Fruit fly (Drosophila melanogaster) whole organism, prepupa: ENCODE data around the gene AOX3.

ENCODE experiments used
- Blimp-1 ChIP-seq: fragments of 200-800 bp; sonication (Bioruptor generic); optimal IDR thresholded peaks from 3 replicates; lab custom pipeline; 2017; ENCODE audit warnings: missing biosample characterization, missing genetic modification characterization, mild to moderate bottlenecking, moderate library complexity, missing genetic modification reagents
- CG10631 ChIP-seq: fragments of 200-800 bp; sonication (Bioruptor generic); optimal IDR thresholded peaks from 2 replicates; lab custom pipeline; 2016; ENCODE audit warnings: missing biosample characterization, missing genetic modification characterization
- CG10669 ChIP-seq: fragments of 200-800 bp; sonication (Bioruptor generic); optimal IDR thresholded peaks from 3 replicates; lab custom pipeline; 2018; ENCODE audit warnings: missing biosample characterization, mild to moderate bottlenecking, missing genetic modification characterization, moderate library complexity
- CG11294 ChIP-seq: fragments of 200-800 bp; sonication (Bioruptor generic); IDR thresholded peaks from 2 replicates; pipeline ENCODE4 v1.3.6; 2022; ENCODE audit warnings: missing biosample characterization, missing genetic modification characterization
- CG11762 ChIP-seq: fragments of 200-800 bp; sonication (Bioruptor generic); optimal IDR thresholded peaks from 3 replicates; lab custom pipeline; 2016; ENCODE audit warnings: missing biosample characterization, missing genetic modification characterization; ENCODE audit not compliant: insufficient read depth
- CG11902 ChIP-seq: fragments of 200-800 bp; sonication (Bioruptor generic); optimal IDR thresholded peaks from 3 replicates; lab custom pipeline; 2016; ENCODE audit warnings: missing biosample characterization, missing genetic modification characterization
- CG1621 ChIP-seq: fragments of 200-800 bp; sonication (Bioruptor generic); optimal IDR thresholded peaks from 3 replicates; lab custom pipeline; 2018; ENCODE audit warnings: missing biosample characterization, mild to moderate bottlenecking, missing genetic modification characterization
- CG31627 ChIP-seq: fragments of 200-800 bp; sonication (Bioruptor generic); optimal IDR thresholded peaks from 3 replicates; lab custom pipeline; 2016; ENCODE audit warnings: missing biosample characterization, missing genetic modification characterization
- CG32006 ChIP-seq: fragments of 200-800 bp; sonication (Bioruptor generic); optimal IDR thresholded peaks from 3 replicates; lab custom pipeline; 2017; ENCODE audit warnings: missing biosample characterization, mild to moderate bottlenecking, missing genetic modification characterization
- CG34406 ChIP-seq: fragments of 200-800 bp; sonication (Bioruptor generic); optimal IDR thresholded peaks from 3 replicates; lab custom pipeline; 2016; ENCODE audit warnings: missing biosample characterization, missing genetic modification characterization
- CG4318 ChIP-seq: fragments of 200-800 bp; sonication (Bioruptor generic); optimal IDR thresholded peaks from 3 replicates; lab custom pipeline; 2017; ENCODE audit warnings: missing biosample characterization, mild to moderate bottlenecking, missing genetic modification characterization
- CG6163 ChIP-seq: fragments of 200-800 bp; sonication (Bioruptor generic); IDR thresholded peaks from 3 replicates; pipeline ENCODE4 v1.3.6; 2022; ENCODE audit warnings: missing biosample characterization, missing genetic modification characterization
- CG6276 ChIP-seq: fragments of 200-800 bp; sonication (Bioruptor generic); optimal IDR thresholded peaks from 2 replicates; lab custom pipeline; 2017; ENCODE audit warnings: missing biosample characterization, mild to moderate bottlenecking, missing genetic modification characterization
- CG6792 ChIP-seq: fragments of 200-800 bp; sonication (Bioruptor generic); optimal IDR thresholded peaks from 3 replicates; lab custom pipeline; 2016; ENCODE audit warnings: missing biosample characterization, missing genetic modification characterization
- CG6808 ChIP-seq: fragments of 200-800 bp; sonication (Bioruptor generic); optimal IDR thresholded peaks from 3 replicates; lab custom pipeline; 2017; ENCODE audit warnings: missing biosample characterization, missing genetic modification characterization, mild to moderate bottlenecking, moderate library complexity, missing genetic modification reagents
- CG6854 ChIP-seq: fragments of 200-800 bp; sonication (Bioruptor generic); optimal IDR thresholded peaks from 2 replicates; lab custom pipeline; 2017; ENCODE audit warnings: missing biosample characterization, mild to moderate bottlenecking, missing genetic modification characterization
- CG8632 ChIP-seq: fragments of 200-800 bp; sonication (Bioruptor generic); optimal IDR thresholded peaks from 3 replicates; lab custom pipeline; 2016; ENCODE audit warnings: missing biosample characterization, missing genetic modification characterization
- CG9139 ChIP-seq: fragments of 200-800 bp; sonication (Bioruptor generic); optimal IDR thresholded peaks from 3 replicates; lab custom pipeline; 2017; ENCODE audit warnings: missing biosample characterization, mild to moderate bottlenecking, missing genetic modification characterization
- Eip75B ChIP-seq: fragments of 200-800 bp; sonication (Bioruptor generic); optimal IDR thresholded peaks from 3 replicates; lab custom pipeline; 2016; ENCODE audit warnings: missing biosample characterization, missing genetic modification characterization
- Eip78C ChIP-seq: fragments of 200-800 bp; sonication (Bioruptor generic); peaks from one replicate; lab custom pipeline; 2016; ENCODE audit warnings: missing biosample characterization, missing genetic modification characterization
- Eip93F ChIP-seq: fragments of 200-800 bp; sonication (Bioruptor generic); optimal IDR thresholded peaks from 2 replicates; lab custom pipeline; 2016; ENCODE audit warnings: missing biosample characterization, mild to moderate bottlenecking, missing genetic modification characterization
- Ets21C ChIP-seq: fragments of 200-800 bp; sonication (Bioruptor generic); optimal IDR thresholded peaks from 3 replicates; lab custom pipeline; 2016; ENCODE audit warnings: missing biosample characterization, missing genetic modification characterization
- Ets96B ChIP-seq: fragments of 200-800 bp; optimal IDR thresholded peaks from 2 replicates; lab custom pipeline; 2019; ENCODE audit warnings: missing biosample characterization, mild to moderate bottlenecking, missing genetic modification characterization, moderate library complexity
- Gug ChIP-seq: fragments of 200-800 bp; sonication (Bioruptor generic); IDR thresholded peaks from 2 replicates; pipeline ENCODE4 v1.3.6; 2022; ENCODE audit warnings: missing biosample characterization, missing genetic modification characterization
- Hr38 ChIP-seq: sonication (Bioruptor generic); optimal IDR thresholded peaks from 2 replicates; lab custom pipeline; 2016; ENCODE audit warnings: missing biosample characterization, missing genetic modification characterization
- Hr39 ChIP-seq: fragments of 200-800 bp; sonication (Bioruptor generic); optimal IDR thresholded peaks from 2 replicates; lab custom pipeline; 2016; ENCODE audit warnings: missing biosample characterization, missing genetic modification characterization
- Hr4 ChIP-seq: fragments of 200-800 bp; sonication (Bioruptor generic); optimal IDR thresholded peaks from 3 replicates; lab custom pipeline; 2016; ENCODE audit warnings: missing biosample characterization, missing genetic modification characterization
- OdsH ChIP-seq: fragments of 200-800 bp; sonication (Bioruptor generic); optimal IDR thresholded peaks from 3 replicates; lab custom pipeline; 2016; ENCODE audit warnings: missing biosample characterization, missing genetic modification characterization
- Sox102F ChIP-seq: fragments of 200-800 bp; sonication (Bioruptor generic); optimal IDR thresholded peaks from 2 replicates; lab custom pipeline; 2016; ENCODE audit warnings: missing biosample characterization, mild to moderate bottlenecking, missing genetic modification characterization
- Sox15 ChIP-seq: fragments of 200-800 bp; sonication (Bioruptor generic); optimal IDR thresholded peaks from 3 replicates; lab custom pipeline; 2016; ENCODE audit warnings: missing biosample characterization, missing genetic modification characterization
- achi ChIP-seq: fragments of 200-800 bp; sonication (Bioruptor generic); optimal IDR thresholded peaks from 3 replicates; lab custom pipeline; 2016; ENCODE audit warnings: missing biosample characterization, missing genetic modification characterization
- acj6 ChIP-seq: fragments of 200-800 bp; sonication (Bioruptor generic); optimal IDR thresholded peaks from 3 replicates; lab custom pipeline; 2016; ENCODE audit warnings: missing biosample characterization, missing genetic modification characterization
- cyc ChIP-seq: fragments of 200-800 bp; sonication (Bioruptor generic); optimal IDR thresholded peaks from 3 replicates; lab custom pipeline; 2016; ENCODE audit warnings: missing biosample characterization, missing genetic modification characterization
- dac ChIP-seq: fragments of 200-800 bp; sonication (Bioruptor generic); optimal IDR thresholded peaks from 2 replicates; lab custom pipeline; 2017; ENCODE audit warnings: missing biosample characterization, mild to moderate bottlenecking, missing genetic modification characterization
- eg ChIP-seq: fragments of 200-800 bp; sonication (Bioruptor generic); IDR thresholded peaks from 3 replicates; pipeline ENCODE4 v1.3.6; 2022; ENCODE audit warnings: missing biosample characterization, missing genetic modification characterization
- esn ChIP-seq: fragments of 200-800 bp; sonication (Bioruptor generic); optimal IDR thresholded peaks from 2 replicates; lab custom pipeline; 2016; ENCODE audit warnings: missing biosample characterization, mild to moderate bottlenecking, missing genetic modification characterization, moderate library complexity
- fd59A ChIP-seq: fragments of 200-800 bp; sonication (Bioruptor generic); optimal IDR thresholded peaks from 2 replicates; lab custom pipeline; 2017; ENCODE audit warnings: missing biosample characterization, mild to moderate bottlenecking, missing genetic modification characterization, missing genetic modification reagents
- fd85E ChIP-seq: fragments of 200-800 bp; sonication (Bioruptor generic); optimal IDR thresholded peaks from 3 replicates; lab custom pipeline; 2016; ENCODE audit warnings: missing biosample characterization, missing genetic modification characterization
- lz ChIP-seq: fragments of 200-800 bp; sonication (Bioruptor generic); optimal IDR thresholded peaks from 3 replicates; lab custom pipeline; 2016; ENCODE audit warnings: missing biosample characterization, missing genetic modification characterization
- net ChIP-seq: fragments of 200-800 bp; sonication (Bioruptor generic); optimal IDR thresholded peaks from 3 replicates; lab custom pipeline; 2016; ENCODE audit warnings: missing biosample characterization, missing genetic modification characterization
- pdm3 ChIP-seq: fragments of 200-800 bp; sonication (Bioruptor generic); optimal IDR thresholded peaks from 3 replicates; lab custom pipeline; 2016; ENCODE audit warnings: missing biosample characterization, missing genetic modification characterization
- salr ChIP-seq, 2 experiments: fragments of 200-800 bp; sonication (Bioruptor generic); optimal IDR thresholded peaks; 3 replicates each; lab custom pipeline; 2016 to 2018; ENCODE audit warnings: missing biosample characterization in 2 of 2, missing genetic modification characterization in 2 of 2, mild to moderate bottlenecking in 1 of 2
- spab ChIP-seq: fragments of 200-800 bp; sonication (Bioruptor generic); optimal IDR thresholded peaks from 2 replicates; lab custom pipeline; 2017; ENCODE audit warnings: missing biosample characterization, mild to moderate bottlenecking, missing genetic modification characterization, missing genetic modification reagents
- ss ChIP-seq, 2 experiments: fragments of 200-800 bp; sonication (Bioruptor generic); optimal IDR thresholded peaks; 2 replicates in 1 of 2; 3 replicates in 1 of 2; lab custom pipeline; 2017 to 2018; ENCODE audit warnings: mild to moderate bottlenecking in 2 of 2, missing biosample characterization in 2 of 2, missing genetic modification characterization in 2 of 2, moderate library complexity in 1 of 2
- svp ChIP-seq: fragments of 200-800 bp; sonication (Bioruptor generic); peaks from one replicate; lab custom pipeline; 2016; ENCODE audit warnings: missing biosample characterization, missing genetic modification characterization
- topi ChIP-seq: fragments of 200-800 bp; sonication (Bioruptor generic); optimal IDR thresholded peaks from 3 replicates; lab custom pipeline; 2016; ENCODE audit warnings: missing biosample characterization, missing genetic modification characterization

The AOX3 gene

dm6 chr3R:15566340-15566739 lies 18.4 kb upstream of the AOX3 start (continued):
- peak; percentile 23 for TF ChIP-seq CG6792 (GFP tag; lab: Kevin White, UChicago)
- no peak for TF ChIP-seq Sox15 (GFP tag; lab: Kevin White, UChicago)
- TF ChIP-seq fd85E (GFP tag; lab: Kevin White, UChicago) = no peak
- TF ChIP-seq CG10669 (GFP tag; lab: Kevin White, UChicago) = peak; percentile 9
- TF ChIP-seq acj6 (GFP tag; lab: Kevin White, UChicago) = peak; percentile 56
- peak; percentile 51 for TF ChIP-seq Eip75B
- TF ChIP-seq CG1621 (tag; lab: Kevin White, UChicago) = no peak
- peak; percentile 69 for TF ChIP-seq eg (GFP tag; lab: Robert Waterston, UW)
- peak; percentile 74 for TF ChIP-seq CG31627
- peak; percentile 64 for TF ChIP-seq topi (GFP tag; lab: Kevin White, UChicago)
- peak; percentile 27; the same call in 1 of the 2 replicates for TF ChIP-seq CG11294
- TF ChIP-seq Blimp-1 (GFP tag; lab: Kevin White, UChicago) = no peak
- no peak for TF ChIP-seq Eip93F
- TF ChIP-seq net (GFP tag; lab: Kevin White, UChicago) = no peak
- peak; percentile 40 for TF ChIP-seq CG6276
- TF ChIP-seq salr (GFP tag; optimal IDR thresholded peaks at IDR 0.05; lab: Kevin White, UChicago) = peak; percentile 1 to 43
- TF ChIP-seq CG32006 = peak; percentile 85
- TF ChIP-seq Eip78C = peak; percentile 82
- no peak for TF ChIP-seq CG6854 (GFP tag; lab: Kevin White, UChicago)
- peak; percentile 17 for TF ChIP-seq CG34406
- TF ChIP-seq Hr38 = no peak
- TF ChIP-seq Sox102F (GFP tag; lab: Kevin White, UChicago) = peak; percentile 74
- peak; percentile 53 for TF ChIP-seq Ets21C

dm6 chr3R:15557308-15557707 lies 9.3 kb upstream of the AOX3 start:
- TF ChIP-seq Hr4 (GFP tag; lab: Kevin White, UChicago) (no peak), net (GFP tag; lab: Kevin White, UChicago) (no peak), Ets21C (no peak), Eip78C (peak; percentile 46), CG31627 (no peak), dac (no peak), CG6163 (GFP tag; lab: Robert Waterston, UW) (no peak), CG8632 (no peak), svp (peak; percentile 28), CG10631 (GFP tag; lab: Kevin White, UChicago) (no peak), ss (GFP tag; optimal IDR thresholded peaks at IDR 0.05; lab: Kevin White, UChicago) (peak in 1 of 2 experiments; percentile 93)

dm6 chr3R:15556524-15556923 lies 8.5 kb upstream of the AOX3 start:
- TF ChIP-seq CG4318 (no peak), Sox15 (GFP tag; lab: Kevin White, UChicago) (peak; percentile 45), Gug (GFP tag; lab: Robert Waterston, UW) (no peak), esn (GFP tag; lab: Kevin White, UChicago) (peak; percentile 46), Ets21C (no peak), CG10669 (GFP tag; lab: Kevin White, UChicago) (peak; percentile 84), CG1621 (tag; lab: Kevin White, UChicago) (peak; percentile 72), CG31627 (peak; percentile 2), CG11902 (GFP tag; lab: Kevin White, UChicago) (peak; percentile 45), spab (GFP tag; lab: Kevin White, UChicago) (peak; percentile 77), eg (GFP tag; lab: Robert Waterston, UW) (peak; percentile 35; the same call in 1 of the 3 replicates), OdsH (GFP tag; lab: Kevin White, UChicago) (peak; percentile 69), CG34406 (peak; percentile 57), fd85E (GFP tag; lab: Kevin White, UChicago) (no peak), CG9139 (GFP tag; lab: Kevin White, UChicago) (peak; percentile 76), Blimp-1 (GFP tag; lab: Kevin White, UChicago) (no peak), Eip78C (peak; percentile 94), CG6854 (GFP tag; lab: Kevin White, UChicago) (no peak), cyc (GFP tag; lab: Kevin White, UChicago) (peak; percentile 18), CG11294 (no peak), CG11762 (GFP tag; lab: Kevin White, UChicago) (peak; percentile 62), svp (peak; percentile 79), Ets96B (tag; lab: Kevin White, UChicago) (peak; percentile 81), achi (peak; percentile 63), ss (GFP tag; optimal IDR thresholded peaks at IDR 0.05; lab: Kevin White, UChicago) (peak; percentile 67 to 85), CG10631 (GFP tag; lab: Kevin White, UChicago) (peak; percentile 68), Eip75B (peak; percentile 58), CG6808 (GFP tag; lab: Kevin White, UChicago) (peak; percentile 81), pdm3 (peak; percentile 67), CG6276 (peak; percentile 19), salr (GFP tag; optimal IDR thresholded peaks at IDR 0.05; lab: Kevin White, UChicago) (peak; percentile 52 to 59), acj6 (GFP tag; lab: Kevin White, UChicago) (peak; percentile 69), lz (peak; percentile 30), Hr39 (GFP tag; lab: Kevin White, UChicago) (peak; percentile 8), fd59A (GFP tag; lab: Kevin White, UChicago) (peak; percentile 83)
